Fruit fly (Drosophila melanogaster) whole organism, embryonic: Measurements from ENCODE around the gene CG8281.

Experiments
- Abd-B ChIP-seq: fragments of 200-800 bp; sonication (Bioruptor generic); optimal IDR thresholded peaks from 2 replicates; lab custom pipeline; 2018; ENCODE audit warnings: missing biosample characterization, mild to moderate bottlenecking, missing genetic modification characterization, moderate library complexity
- Atf6 ChIP-seq: fragments of 200-800 bp; sonication (Bioruptor generic); IDR thresholded peaks from 2 replicates; pipeline ENCODE4 v1.3.6; 2022; ENCODE audit warnings: missing biosample characterization, missing genetic modification characterization
- CG14014 ChIP-seq: fragments of 200-800 bp; sonication (Bioruptor generic); IDR thresholded peaks from 2 replicates; pipeline ENCODE4 v1.3.6; 2022; ENCODE audit warnings: missing biosample characterization, missing genetic modification characterization
- CG1602 ChIP-seq: fragments of 200-800 bp; sonication (Bioruptor generic); optimal IDR thresholded peaks from 3 replicates; lab custom pipeline; 2016; ENCODE audit warnings: missing biosample characterization, missing genetic modification characterization
- CG17912 ChIP-seq: fragments of 200-800 bp; sonication (Bioruptor generic); optimal IDR thresholded peaks from 2 replicates; lab custom pipeline; 2018; ENCODE audit warnings: missing biosample characterization, mild to moderate bottlenecking, missing genetic modification characterization
- CG1832 ChIP-seq: fragments of 200-800 bp; sonication (Bioruptor generic); optimal IDR thresholded peaks from 2 replicates; lab custom pipeline; 2017; ENCODE audit warnings: missing biosample characterization, mild to moderate bottlenecking, missing genetic modification characterization, inconsistent platforms
- CG2712 ChIP-seq: fragments of 200-800 bp; optimal IDR thresholded peaks from 3 replicates; lab custom pipeline; 2019; ENCODE audit warnings: missing biosample characterization, mild to moderate bottlenecking, missing genetic modification characterization, moderate library complexity
- CG30020 ChIP-seq: fragments of 200-800 bp; optimal IDR thresholded peaks from 2 replicates; lab custom pipeline; 2019; ENCODE audit warnings: missing biosample characterization, mild to moderate bottlenecking, missing genetic modification characterization, moderate library complexity
- CG30403 ChIP-seq: fragments of 200-800 bp; sonication (Bioruptor generic); optimal IDR thresholded peaks from 3 replicates; lab custom pipeline; 2016; ENCODE audit warnings: missing biosample characterization, missing genetic modification characterization
- CG31365 ChIP-seq: fragments of 200-800 bp; sonication (Bioruptor generic); optimal IDR thresholded peaks from 2 replicates; lab custom pipeline; 2018; ENCODE audit warnings: missing biosample characterization, mild to moderate bottlenecking, missing genetic modification characterization
- CG31441 ChIP-seq: fragments of 200-800 bp; sonication (Bioruptor generic); IDR thresholded peaks from 2 replicates; pipeline ENCODE4 v1.3.6; 2022; ENCODE audit warnings: missing biosample characterization, missing genetic modification characterization
- CG32767 ChIP-seq: fragments of 200-800 bp; sonication (Bioruptor generic); IDR thresholded peaks from 2 replicates; pipeline ENCODE4 v1.3.6; 2022; ENCODE audit warnings: missing biosample characterization, missing genetic modification characterization
- CG34422 ChIP-seq: fragments of 200-800 bp; sonication (Bioruptor generic); IDR thresholded peaks from 3 replicates; pipeline ENCODE4 v1.3.6; 2022; ENCODE audit warnings: missing biosample characterization, missing genetic modification characterization
- CG4360 ChIP-seq: fragments of 200-800 bp; sonication (Bioruptor generic); IDR thresholded peaks from 2 replicates; pipeline ENCODE4 v1.3.6; 2022; ENCODE audit warnings: missing biosample characterization, missing genetic modification characterization
- CG6791 ChIP-seq: fragments of 200-800 bp; sonication (Bioruptor generic); IDR thresholded peaks from 3 replicates; pipeline ENCODE4 v1.3.6; 2022; ENCODE audit warnings: missing biosample characterization, missing genetic modification characterization; ENCODE audit not compliant: partially characterized antibody
- CG8290 ChIP-seq, 3 experiments: fragments of 200-800 bp; sonication (Bioruptor generic); optimal IDR thresholded peaks; 2 replicates each; lab custom pipeline; 2016 to 2019; ENCODE audit warnings: missing biosample characterization in 3 of 3, missing genetic modification characterization in 3 of 3, mild to moderate bottlenecking in 2 of 3, moderate library complexity in 1 of 3
- CG9215 ChIP-seq: fragments of 200-800 bp; sonication (Bioruptor generic); IDR thresholded peaks from 2 replicates; pipeline ENCODE4 v1.3.6; 2022; ENCODE audit warnings: missing biosample characterization, missing genetic modification characterization
- CG9932 ChIP-seq: fragments of 200-800 bp; sonication (Bioruptor generic); IDR thresholded peaks from 2 replicates; pipeline ENCODE4 v1.3.6; 2022; ENCODE audit warnings: missing biosample characterization, missing genetic modification characterization
- D19A ChIP-seq: fragments of 200-800 bp; optimal IDR thresholded peaks from 3 replicates; lab custom pipeline; 2019; ENCODE audit warnings: missing biosample characterization, mild to moderate bottlenecking, missing genetic modification characterization, moderate library complexity
- Doc2 ChIP-seq: fragments of 200-800 bp; sonication (Bioruptor generic); IDR thresholded peaks from 2 replicates; pipeline ENCODE4 v1.3.6; 2022; ENCODE audit warnings: missing biosample characterization, missing genetic modification characterization
- Dp ChIP-seq: fragments of 200-800 bp; sonication (Bioruptor generic); optimal IDR thresholded peaks from 2 replicates; lab custom pipeline; 2018; ENCODE audit warnings: missing biosample characterization, mild to moderate bottlenecking, missing genetic modification characterization, moderate library complexity
- Hmx ChIP-seq: fragments of 200-800 bp; sonication (Bioruptor generic); optimal IDR thresholded peaks from 2 replicates; lab custom pipeline; 2016; ENCODE audit warnings: missing biosample characterization, missing genetic modification characterization
- Mes4 ChIP-seq: fragments of 200-800 bp; sonication (Bioruptor generic); optimal IDR thresholded peaks from 2 replicates; lab custom pipeline; 2016; ENCODE audit warnings: missing biosample characterization, missing genetic modification characterization
- NFAT ChIP-seq: fragments of 200-800 bp; sonication (Bioruptor generic); IDR thresholded peaks from 2 replicates; pipeline ENCODE4 v1.3.6; 2022; ENCODE audit warnings: missing biosample characterization, missing genetic modification characterization
- Opbp ChIP-seq: fragments of 200-800 bp; sonication (Bioruptor generic); IDR thresholded peaks from 3 replicates; pipeline ENCODE4 v1.3.6; 2022; ENCODE audit warnings: missing biosample characterization, missing genetic modification characterization; ENCODE audit not compliant: partially characterized antibody
- Scr ChIP-seq: fragments of 200-800 bp; sonication (Bioruptor generic); IDR thresholded peaks from 2 replicates; pipeline ENCODE4 v1.3.6; 2022; ENCODE audit warnings: missing biosample characterization, missing genetic modification characterization; ENCODE audit not compliant: partially characterized antibody
- Xbp1 ChIP-seq: fragments of 200-800 bp; sonication (Bioruptor generic); optimal IDR thresholded peaks from 3 replicates; lab custom pipeline; 2016; ENCODE audit warnings: missing biosample characterization, mild to moderate bottlenecking, missing genetic modification characterization
- ash1 ChIP-seq: fragments of 200-800 bp; sonication (Bioruptor generic); optimal IDR thresholded peaks from 2 replicates; lab custom pipeline; 2018; ENCODE audit warnings: missing biosample characterization, mild to moderate bottlenecking, missing genetic modification characterization
- bowl ChIP-seq: fragments of 200-800 bp; sonication (Bioruptor generic); IDR thresholded peaks from 2 replicates; pipeline ENCODE4 v1.3.6; 2022; ENCODE audit warnings: missing biosample characterization, missing genetic modification characterization
- btn ChIP-seq: fragments of 200-800 bp; sonication (Bioruptor generic); optimal IDR thresholded peaks from 2 replicates; lab custom pipeline; 2016; ENCODE audit warnings: missing biosample characterization, missing genetic modification characterization
- cg ChIP-seq: fragments of 200-800 bp; sonication (Bioruptor generic); optimal IDR thresholded peaks from 3 replicates; lab custom pipeline; 2019; ENCODE audit warnings: missing biosample characterization, mild to moderate bottlenecking, missing genetic modification characterization, moderate library complexity
- dimm ChIP-seq: fragments of 200-800 bp; sonication (Bioruptor generic); IDR thresholded peaks from 2 replicates; pipeline ENCODE4 v1.3.6; 2022; ENCODE audit warnings: missing biosample characterization, missing genetic modification characterization
- h ChIP-seq: fragments of >200 bp; optimal IDR thresholded peaks from 2 replicates; lab custom pipeline; 2017
- kah ChIP-seq: fragments of 200-800 bp; sonication (Bioruptor generic); optimal IDR thresholded peaks from 2 replicates; lab custom pipeline; 2018; ENCODE audit warnings: missing biosample characterization, mild to moderate bottlenecking, missing genetic modification characterization
- ken ChIP-seq: fragments of 200-800 bp; sonication (Bioruptor generic); IDR thresholded peaks from 3 replicates; pipeline ENCODE4 v1.3.6; 2022; ENCODE audit warnings: missing biosample characterization, missing genetic modification characterization
- lab ChIP-seq: fragments of 200-800 bp; sonication (Bioruptor generic); optimal IDR thresholded peaks from 3 replicates; lab custom pipeline; 2017; ENCODE audit warnings: missing biosample characterization, missing genetic modification characterization, mild to moderate bottlenecking, moderate library complexity, missing genetic modification reagents
- lbe ChIP-seq: fragments of 200-800 bp; sonication (Bioruptor generic); optimal IDR thresholded peaks from 2 replicates; lab custom pipeline; 2016; ENCODE audit warnings: missing biosample characterization, mild to moderate bottlenecking, missing genetic modification characterization
- lilli ChIP-seq: fragments of 200-800 bp; sonication (Bioruptor generic); optimal IDR thresholded peaks from 3 replicates; lab custom pipeline; 2016; ENCODE audit warnings: missing biosample characterization, missing genetic modification characterization
- lola ChIP-seq, 3 experiments: fragments of >200 bp in 2 of 3; fragments of 200-800 bp in 1 of 3; sonication (Bioruptor generic) in 1 of 3; optimal IDR thresholded peaks; 2 replicates each; lab custom pipeline; 2017 to 2019; ENCODE audit warnings: missing biosample characterization in 3 of 3, missing genetic modification characterization in 3 of 3, mild to moderate bottlenecking in 1 of 3, moderate library complexity in 1 of 3
- maf-S ChIP-seq: fragments of 200-800 bp; sonication (Bioruptor generic); optimal IDR thresholded peaks from 2 replicates; lab custom pipeline; 2016; ENCODE audit warnings: missing biosample characterization, missing genetic modification characterization
- nom ChIP-seq: fragments of 200-800 bp; sonication (Bioruptor generic); optimal IDR thresholded peaks from 2 replicates; lab custom pipeline; 2017; ENCODE audit warnings: missing biosample characterization, missing genetic modification characterization, mild to moderate bottlenecking, moderate library complexity, missing genetic modification reagents
- phol ChIP-seq: fragments of 200-800 bp; sonication (Bioruptor generic); optimal IDR thresholded peaks from 3 replicates; lab custom pipeline; 2018; ENCODE audit warnings: missing biosample characterization, mild to moderate bottlenecking, missing genetic modification characterization, moderate library complexity
- row ChIP-seq: fragments of 200-800 bp; sonication (Bioruptor generic); IDR thresholded peaks from 3 replicates; pipeline ENCODE4 v1.3.6; 2022; ENCODE audit warnings: missing biosample characterization, missing genetic modification characterization
- run ChIP-seq: fragments of 200-800 bp; sonication (Bioruptor generic); optimal IDR thresholded peaks from 3 replicates; lab custom pipeline; 2018; ENCODE audit warnings: missing biosample characterization, mild to moderate bottlenecking, missing genetic modification characterization
- ssp ChIP-seq: fragments of 200-800 bp; sonication (Bioruptor generic); IDR thresholded peaks from 2 replicates; pipeline ENCODE4 v1.3.6; 2022; ENCODE audit warnings: missing biosample characterization, missing genetic modification characterization
- toy ChIP-seq: fragments of 200-800 bp; sonication (Bioruptor generic); IDR thresholded peaks from 2 replicates; pipeline ENCODE4 v1.3.6; 2022; ENCODE audit warnings: missing biosample characterization, missing genetic modification characterization
- unpg ChIP-seq: fragments of 200-800 bp; sonication (Bioruptor generic); optimal IDR thresholded peaks from 3 replicates; lab custom pipeline; 2018; ENCODE audit warnings: missing biosample characterization, mild to moderate bottlenecking, missing genetic modification characterization, moderate library complexity
- zen ChIP-seq: fragments of 200-800 bp; sonication (Bioruptor generic); optimal IDR thresholded peaks from 3 replicates; lab custom pipeline; 2018; ENCODE audit warnings: missing biosample characterization, mild to moderate bottlenecking, missing genetic modification characterization, moderate library complexity
- zfh1 ChIP-seq: fragments of 200-800 bp; sonication (Bioruptor generic); IDR thresholded peaks from 3 replicates; pipeline ENCODE4 v1.3.6; 2022; ENCODE audit warnings: missing biosample characterization, missing genetic modification characterization

Gene CG8281

DNA sequence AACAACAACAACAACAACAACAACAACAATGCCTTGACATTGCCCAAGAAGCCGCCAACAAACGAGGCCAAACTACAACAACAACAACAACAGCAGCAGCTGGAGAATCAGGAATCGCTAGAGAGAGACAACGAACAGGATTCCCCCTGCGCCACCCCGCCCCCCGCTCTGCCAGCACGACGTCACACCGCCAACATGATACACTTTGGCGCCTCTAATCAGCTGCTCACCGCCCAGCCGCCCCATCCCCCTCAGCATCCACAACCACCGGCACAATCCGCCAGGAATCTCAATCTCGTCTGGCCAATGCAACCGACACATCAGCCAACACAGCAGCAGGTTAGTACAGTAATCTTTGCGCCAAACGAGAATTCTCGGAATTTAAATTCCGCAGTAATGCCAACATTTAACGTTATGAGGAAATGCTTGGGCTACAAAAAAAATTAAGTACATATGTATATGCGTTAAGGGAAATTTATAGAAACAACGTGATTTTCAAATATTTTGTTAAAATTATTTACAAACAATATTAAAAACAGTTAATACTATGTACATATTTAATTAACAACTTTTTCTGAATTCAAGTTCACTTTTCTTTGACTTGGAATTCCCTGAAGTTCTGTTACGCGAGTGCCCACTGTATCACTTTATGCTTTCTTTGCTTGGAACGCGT, 42.4 kb upstream of the CG8281 start (continued):
- no peak for TF ChIP-seq toy (GFP tag; lab: Robert Waterston, UW)
- no peak for TF ChIP-seq lbe
- 0 out of 3 replicates have a peak, but pooled peaks have one; percentile 23 for TF ChIP-seq CG34422 (GFP tag; lab: Robert Waterston, UW)
- no peak for TF ChIP-seq lilli (GFP tag; lab: Kevin White, UChicago)
- TF ChIP-seq CG31441 (GFP tag; lab: Robert Waterston, UW), result peak; percentile 63
- TF ChIP-seq CG2712 (tag; lab: Kevin White, UChicago), result peak; percentile 58
- peak; percentile 3 for TF ChIP-seq run (tag; lab: Kevin White, UChicago)
- TF ChIP-seq CG4360 (GFP tag; lab: Robert Waterston, UW), result peak; percentile 79
- 0 out of 2 replicates have a peak, but pooled peaks have one; percentile 29 for TF ChIP-seq CG9215 (GFP tag; lab: Robert Waterston, UW)
- peak; percentile 62; the same call in 1 of the 2 replicates for TF ChIP-seq CG32767 (GFP tag; lab: Robert Waterston, UW)
- no peak for TF ChIP-seq CG9932 (GFP tag; lab: Robert Waterston, UW)
- TF ChIP-seq CG1602, result peak; percentile 11
- peak; percentile 50 for TF ChIP-seq nom (GFP tag; lab: Kevin White, UChicago)
- TF ChIP-seq CG14014, result 0 out of 2 replicates have a peak, but pooled peaks have one; percentile 20
- TF ChIP-seq lab (GFP tag; lab: Kevin White, UChicago), result peak; percentile 14
- no peak for TF ChIP-seq dimm (GFP tag; lab: Robert Waterston, UW)
- TF ChIP-seq CG6791 (GFP tag; lab: Robert Waterston, UW), result no peak
- no peak for TF ChIP-seq Atf6
- no peak for TF ChIP-seq ssp
- TF ChIP-seq bowl (GFP tag; lab: Robert Waterston, UW), result 0 out of 2 replicates have a peak, but pooled peaks have one; percentile 16
- TF ChIP-seq Scr (GFP tag; lab: Robert Waterston, UW), result no peak
- TF ChIP-seq ken (GFP tag; lab: Robert Waterston, UW), result 0 out of 3 replicates have a peak, but pooled peaks have one; percentile 37
- no peak for TF ChIP-seq maf-S (GFP tag; lab: Kevin White, UChicago)
- TF ChIP-seq unpg, result peak; percentile 42
- peak; percentile 25 for TF ChIP-seq Xbp1 (GFP tag; lab: Kevin White, UChicago)
- peak; percentile 0 for TF ChIP-seq CG30020 (tag; lab: Kevin White, UChicago)
- no peak for TF ChIP-seq h
- TF ChIP-seq NFAT (GFP tag; lab: Robert Waterston, UW), result no peak
- TF ChIP-seq btn (GFP tag; lab: Kevin White, UChicago), result no peak
- TF ChIP-seq Hmx (GFP tag; lab: Kevin White, UChicago), result no peak
- TF ChIP-seq CG31365 (tag; lab: Kevin White, UChicago), result no peak
- TF ChIP-seq Abd-B (GFP tag; lab: Kevin White, UChicago), result no peak
- TF ChIP-seq ash1 (GFP tag; lab: Kevin White, UChicago), result no peak
- peak; percentile 42 for TF ChIP-seq CG30403 (GFP tag; lab: Kevin White, UChicago)
- TF ChIP-seq phol, result peak; percentile 52
- peak; percentile 21 for TF ChIP-seq D19A (tag; lab: Kevin White, UChicago)
- no peak for TF ChIP-seq CG17912 (GFP tag; lab: Kevin White, UChicago)
- TF ChIP-seq Dp (GFP tag; lab: Kevin White, UChicago), result no peak
- no peak for TF ChIP-seq cg (GFP tag; lab: Kevin White, UChicago)
- no peak for TF ChIP-seq Doc2 (GFP tag; lab: Robert Waterston, UW)
- TF ChIP-seq zfh1 (GFP tag; lab: Robert Waterston, UW), result peak; percentile 38; the same call in 1 of the 3 replicates
- TF ChIP-seq zen, result no peak
- TF ChIP-seq Mes4 (GFP tag; lab: Kevin White, UChicago), result no peak
- no peak for TF ChIP-seq CG8290 (GFP tag; optimal IDR thresholded peaks at IDR 0.05; lab: Kevin White, UChicago)
- TF ChIP-seq CG8290 (tag; optimal IDR thresholded peaks at IDR 0.05; lab: Kevin White, UChicago), result no peak
- no peak for TF ChIP-seq kah
- peak; percentile 15 for TF ChIP-seq CG1832 (GFP tag; lab: Kevin White, UChicago)
- no peak for TF ChIP-seq Opbp
- TF ChIP-seq lola (GFP tag; optimal IDR thresholded peaks at IDR 0.05; lab: Kevin White, UChicago), result peak in 1 of 3 experiments; percentile 54
- peak; percentile 63 for TF ChIP-seq row (GFP tag; lab: Robert Waterston, UW)
